Worm (Caenorhabditis elegans): ENCODE data around the gene mltn-7.

The mltn-7 gene

DNA sequence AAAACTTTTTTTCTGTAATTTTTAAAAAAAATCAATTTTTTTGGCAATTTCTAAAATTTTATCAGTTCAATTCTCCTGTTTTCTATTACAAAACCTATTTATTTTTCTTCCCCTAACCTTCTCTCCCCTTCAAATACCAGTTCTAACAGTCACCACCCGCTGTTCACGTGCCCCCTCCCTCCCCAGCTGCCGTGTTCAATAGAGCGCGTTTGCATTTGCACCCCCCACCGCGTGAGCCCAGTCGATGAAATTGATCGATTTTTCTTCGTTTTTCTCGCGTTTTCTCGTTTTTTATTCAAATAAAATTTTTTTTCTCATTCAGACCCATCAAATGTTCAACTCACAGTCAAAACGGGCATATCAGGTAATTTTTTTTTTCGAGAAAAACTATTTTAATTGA is 21.1 kb upstream of the mltn-7 start, which contains the start of gene atg-9 (continued):
- no peak for TF ChIP-seq snpc-1.1 (tag; optimal IDR thresholded peaks at IDR 0.05; ENCODE audit: insufficient read depth)
- TF ChIP-seq Y67H2A.10 (GFP tag; conservative IDR thresholded peaks at IDR 0.05) = no peak; the same call in 1 of the 2 replicates
- TF ChIP-seq ceh-27 (GFP tag; optimal IDR thresholded peaks at IDR 0.05) = peak; percentile 69
- TF ChIP-seq Y53G8AR.9 (GFP tag; conservative IDR thresholded peaks at IDR 0.05) = peak; percentile 81
- TF ChIP-seq F49E8.2 (tag; optimal IDR thresholded peaks at IDR 0.05; ENCODE audit: insufficient read depth) = no peak
- TF ChIP-seq efl-1 (GFP tag; optimal IDR thresholded peaks at IDR 0.05) = no peak
- TF ChIP-seq sea-2 (GFP tag; IDR thresholded peaks at IDR 0.05) = no peak
- no peak for TF ChIP-seq T07F8.4 (tag; optimal IDR thresholded peaks at IDR 0.05)
- peak; percentile 41 for TF ChIP-seq repo-1 (tag; optimal IDR thresholded peaks at IDR 0.05)
- no peak for TF ChIP-seq chd-7 (tag; optimal IDR thresholded peaks at IDR 0.05)
- peak; percentile 64; the same call in 1 of the 2 replicates for TF ChIP-seq Y95B8A.8 (GFP tag; IDR thresholded peaks at IDR 0.05)
- peak; percentile 71 for TF ChIP-seq pbrm-1 (GFP tag; IDR thresholded peaks at IDR 0.05)
- no peak for TF ChIP-seq madf-10 (tag; optimal IDR thresholded peaks at IDR 0.05)
- no peak for TF ChIP-seq cebp-1 (GFP tag; IDR thresholded peaks at IDR 0.05)
- TF ChIP-seq cebp-1 (tag; optimal IDR thresholded peaks at IDR 0.05) = peak; percentile 83
- TF ChIP-seq sptf-2 (GFP tag; optimal IDR thresholded peaks at IDR 0.05) = no peak
- no peak for TF ChIP-seq B0035.1 (tag; optimal IDR thresholded peaks at IDR 0.05)
- TF ChIP-seq nhr-90 (tag; optimal IDR thresholded peaks at IDR 0.05) = no peak
- TF ChIP-seq attf-3 (GFP tag; conservative IDR thresholded peaks at IDR 0.05) = no peak
- no peak for TF ChIP-seq ets-4 (GFP tag; optimal IDR thresholded peaks at IDR 0.05)
- no peak for TF ChIP-seq dpff-1 (tag; optimal IDR thresholded peaks at IDR 0.05)
- no peak for TF ChIP-seq F57C9.4 (tag; optimal IDR thresholded peaks at IDR 0.05)
- TF ChIP-seq tbp1 (GFP tag; optimal IDR thresholded peaks at IDR 0.05) = peak; percentile 57
- TF ChIP-seq hmg-20 (GFP tag; IDR thresholded peaks at IDR 0.05) = 0 out of 2 replicates have a peak, but pooled peaks have one; percentile 22
- TF ChIP-seq lir-1 (GFP tag; conservative IDR thresholded peaks at IDR 0.05) = 0 out of 2 replicates have a peak, but pooled peaks have one; percentile 47
- no peak for TF ChIP-seq ceh-40 (GFP tag; IDR thresholded peaks at IDR 0.05)
- peak; percentile 73 for TF ChIP-seq ztf-26 (tag; optimal IDR thresholded peaks at IDR 0.05)
- TF ChIP-seq snpc-4 (GFP tag; optimal IDR thresholded peaks at IDR 0.05) = no peak
- peak in 2 of 4 experiments; percentile 29 to 53 for TF ChIP-seq snpc-4 (tag; optimal IDR thresholded peaks at IDR 0.05)
- TF ChIP-seq ama-1 (optimal IDR thresholded peaks at IDR 0.05) = peak; percentile 45
- no peak for TF ChIP-seq ama-1 (GFP tag; optimal IDR thresholded peaks at IDR 0.05)
- TF ChIP-seq hlh-12 (tag; optimal IDR thresholded peaks at IDR 0.05) = no peak
- TF ChIP-seq lsl-1 (GFP tag; optimal IDR thresholded peaks at IDR 0.05) = no peak
- TF ChIP-seq ceh-100 (GFP tag; IDR thresholded peaks at IDR 0.05) = peak; percentile 54
- TF ChIP-seq Y56A3A.18 (GFP tag; IDR thresholded peaks at IDR 0.05) = peak; percentile 80; the same call in 1 of the 2 replicates
- TF ChIP-seq F57A8.1 (GFP tag; optimal IDR thresholded peaks at IDR 0.05) = no peak
- TF ChIP-seq ekl-4 (GFP tag; IDR thresholded peaks at IDR 0.05) = no peak
- no peak for TF ChIP-seq F52B5.7 (tag; optimal IDR thresholded peaks at IDR 0.05)
- peak; percentile 70; the same call in 1 of the 2 replicates for TF ChIP-seq dox-1 (GFP tag; IDR thresholded peaks at IDR 0.05)
- TF ChIP-seq ceh-79 (tag; optimal IDR thresholded peaks at IDR 0.05) = no peak
- no peak for TF ChIP-seq hlh-26 (GFP tag; conservative IDR thresholded peaks at IDR 0.05)
- TF ChIP-seq ztf-25 (GFP tag; IDR thresholded peaks at IDR 0.05) = no peak
- TF ChIP-seq nfyb-1 (GFP tag; IDR thresholded peaks at IDR 0.05) = peak; percentile 81
- no peak for TF ChIP-seq ztf-18 (tag; optimal IDR thresholded peaks at IDR 0.05)
- TF ChIP-seq nfya-1 (tag; optimal IDR thresholded peaks at IDR 0.05; ENCODE audit: borderline replicate concordance, insufficient read depth) = no peak
